Fruit fly (Drosophila melanogaster): ENCODE measurements around the gene CG13358.
A peak's percentile ranks its signal among the peaks of the same experiment; 100 is the strongest.

CG13358 gene

dm6 chrX:772305-772986, 32.3 kb downstream of the CG13358 start (continued):
- no peak for TF ChIP-seq CG16815 (GFP tag; optimal IDR thresholded peaks at IDR 0.05)
- no peak for TF ChIP-seq CG3995 (GFP tag; optimal IDR thresholded peaks at IDR 0.05)
- TF ChIP-seq emc (GFP tag; optimal IDR thresholded peaks at IDR 0.05), result no peak
- no peak for TF ChIP-seq CG15479 (GFP tag; optimal IDR thresholded peaks at IDR 0.05)
- peak; percentile 21 for TF ChIP-seq gem (tag; optimal IDR thresholded peaks at IDR 0.05)
- TF ChIP-seq gt (GFP tag; IDR thresholded peaks at IDR 0.05), result no peak
- no peak for TF ChIP-seq bbx (GFP tag; IDR thresholded peaks at IDR 0.05; ENCODE audit: partially characterized antibody)
- no peak for TF ChIP-seq zfh2 (GFP tag; optimal IDR thresholded peaks at IDR 0.05)
- TF ChIP-seq CG18599 (GFP tag; optimal IDR thresholded peaks at IDR 0.05), result no peak
- no peak for TF ChIP-seq NfI (GFP tag; optimal IDR thresholded peaks at IDR 0.05)
- TF ChIP-seq Dbx (GFP tag; IDR thresholded peaks at IDR 0.05), result 0 out of 3 replicates have a peak, but pooled peaks have one; percentile 46
- no peak for TF ChIP-seq CG34422 (GFP tag; IDR thresholded peaks at IDR 0.05)
- no peak for TF ChIP-seq dysf (GFP tag; IDR thresholded peaks at IDR 0.05)
- no peak for TF ChIP-seq CG33213 (GFP tag; optimal IDR thresholded peaks at IDR 0.05)
- no peak for TF ChIP-seq NC2α (GFP tag; optimal IDR thresholded peaks at IDR 0.05)
- TF ChIP-seq Bteb2 (GFP tag; optimal IDR thresholded peaks at IDR 0.05), result no peak
- no peak for TF ChIP-seq Dfd (GFP tag; optimal IDR thresholded peaks at IDR 0.05)
- TF ChIP-seq ATbp (GFP tag; optimal IDR thresholded peaks at IDR 0.05), result peak; percentile 55
- TF ChIP-seq CG17612 (GFP tag; IDR thresholded peaks at IDR 0.05), result no peak
- no peak for TF ChIP-seq Ets97D (GFP tag; optimal IDR thresholded peaks at IDR 0.05)
- TF ChIP-seq Eip74EF (GFP tag; optimal IDR thresholded peaks at IDR 0.05), result no peak
- TF ChIP-seq CG18619 (GFP tag; optimal IDR thresholded peaks at IDR 0.05), result no peak
- no peak for TF ChIP-seq hth (optimal IDR thresholded peaks at IDR 0.05)
- TF ChIP-seq Six4 (GFP tag; optimal IDR thresholded peaks at IDR 0.05), result no peak
- TF ChIP-seq CG10274 (GFP tag; optimal IDR thresholded peaks at IDR 0.05), result no peak
- no peak for TF ChIP-seq lov (optimal IDR thresholded peaks at IDR 0.05)
- no peak for TF ChIP-seq lov (GFP tag; IDR thresholded peaks at IDR 0.05)
- TF ChIP-seq Rx (GFP tag; IDR thresholded peaks at IDR 0.05), result no peak
- no peak for TF ChIP-seq CG10431 (GFP tag; optimal IDR thresholded peaks at IDR 0.05)
- no peak for TF ChIP-seq CG9609 (GFP tag; optimal IDR thresholded peaks at IDR 0.05)
- TF ChIP-seq MESR4 (GFP tag; optimal IDR thresholded peaks at IDR 0.05), result no peak
- no peak for TF ChIP-seq CG15269 (tag; optimal IDR thresholded peaks at IDR 0.05)
- no peak for TF ChIP-seq CG7745 (tag; optimal IDR thresholded peaks at IDR 0.05)
- TF ChIP-seq cas (GFP tag; IDR thresholded peaks at IDR 0.05), result no peak
- TF ChIP-seq pan (optimal IDR thresholded peaks at IDR 0.05), result no peak
- TF ChIP-seq pan (GFP tag; optimal IDR thresholded peaks at IDR 0.05 in 1 of 2, IDR thresholded peaks at IDR 0.05 in 1 of 2), result peak in 1 of 2 experiments; percentile 5
- no peak for TF ChIP-seq MTF-1 (GFP tag; optimal IDR thresholded peaks at IDR 0.05; ENCODE audit: borderline replicate concordance)
- peak; percentile 6 for TF ChIP-seq Sox102F (GFP tag; optimal IDR thresholded peaks at IDR 0.05)
- no peak for TF ChIP-seq CG13287 (GFP tag; IDR thresholded peaks at IDR 0.05; ENCODE audit: partially characterized antibody)
- TF ChIP-seq Tbp (GFP tag; optimal IDR thresholded peaks at IDR 0.05), result no peak
- no peak for TF ChIP-seq crol (GFP tag; IDR thresholded peaks at IDR 0.05)
- no peak for TF ChIP-seq Fer2 (tag; optimal IDR thresholded peaks at IDR 0.05)
- TF ChIP-seq CG7372 (GFP tag; IDR thresholded peaks at IDR 0.05), result no peak
- no peak for TF ChIP-seq HLHmδ (GFP tag; optimal IDR thresholded peaks at IDR 0.05)
- peak; percentile 40 for TF ChIP-seq Sox100B (GFP tag; optimal IDR thresholded peaks at IDR 0.05)
- TF ChIP-seq Deaf1 (tag; optimal IDR thresholded peaks at IDR 0.05), result no peak
- TF ChIP-seq E2f2 (GFP tag; IDR thresholded peaks at IDR 0.05), result 0 out of 2 replicates have a peak, but pooled peaks have one; percentile 16
- no peak for TF ChIP-seq Aef1 (GFP tag; IDR thresholded peaks at IDR 0.05)
- TF ChIP-seq wek (GFP tag; optimal IDR thresholded peaks at IDR 0.05), result peak; percentile 7
- no peak for TF ChIP-seq fd96Cb (tag; optimal IDR thresholded peaks at IDR 0.05)
- TF ChIP-seq CG30431 (GFP tag; optimal IDR thresholded peaks at IDR 0.05), result no peak

All from whole organism, embryonic.